Worm (Caenorhabditis elegans) whole organism, midembryonic: Measurements from ENCODE around the gene fbxa-202.

Experiments used
- cog-1 ChIP-seq: sonication (generic microtip); optimal IDR thresholded peaks from 2 replicates; lab custom pipeline; 2016; ENCODE audit warnings: missing genetic modification characterization, missing compliant biosample characterization
- flt-1 ChIP-seq: fragments of 200-800 bp; sonication (Bioruptor generic); IDR thresholded peaks from 2 replicates; pipeline ENCODE4 v1.3.6; 2022; ENCODE audit warnings: missing genetic modification characterization, missing compliant biosample characterization
- klf-2 ChIP-seq: fragments of 200-800 bp; sonication (Bioruptor generic); conservative IDR thresholded peaks from 2 replicates; pipeline ENCODE4 v1.3.6; 2022; ENCODE audit warnings: missing genetic modification reagents, missing genetic modification characterization, missing compliant biosample characterization

ce11 chrV:6355975-6356441 is 28.9 kb downstream of the fbxa-202 start, which contains the start of gene bcl-11:
- TF ChIP-seq cog-1 (tag; lab: Kevin White, UChicago) (no peak), flt-1 (no peak), klf-2 (GFP tag; lab: Robert Waterston, UW) (no peak)
